Worm (Caenorhabditis elegans) whole organism, young adult: Measurements from ENCODE around the gene F10G7.10.

Experiments used
- B0261.1 ChIP-seq: sonication (generic microtip); optimal IDR thresholded peaks from 2 replicates; lab custom pipeline; 2016; ENCODE audit warnings: mild to moderate bottlenecking, missing genetic modification characterization, moderate library complexity, missing compliant biosample characterization
- C17E4.6 ChIP-seq: fragments of 200-800 bp; sonication (Bioruptor generic); IDR thresholded peaks from 2 replicates; pipeline ENCODE4 v1.3.6; 2022; ENCODE audit warnings: missing genetic modification reagents, missing genetic modification characterization, missing compliant biosample characterization
- D2030.7 ChIP-seq: fragments of 200-800 bp; sonication (Bioruptor generic); IDR thresholded peaks from 2 replicates; pipeline ENCODE4 v1.3.6; 2022; ENCODE audit warnings: missing genetic modification reagents, missing genetic modification characterization, missing compliant biosample characterization
- F22D6.2 ChIP-seq: sonication (generic microtip); optimal IDR thresholded peaks from 2 replicates; lab custom pipeline; 2016; ENCODE audit warnings: mild to moderate bottlenecking, missing genetic modification characterization, missing compliant biosample characterization
- F37B4.10 ChIP-seq: fragments of 200-800 bp; sonication (Bioruptor generic); IDR thresholded peaks from 2 replicates; pipeline ENCODE4 v1.3.6; 2022; ENCODE audit warnings: missing genetic modification characterization, missing compliant biosample characterization
- F39B2.1 ChIP-seq: fragments of 200-800 bp; sonication (Bioruptor generic); IDR thresholded peaks from 2 replicates; pipeline ENCODE4 v1.3.6; 2022; ENCODE audit warnings: missing genetic modification reagents, missing genetic modification characterization, missing compliant biosample characterization
- F49E8.2 ChIP-seq: sonication (generic microtip); optimal IDR thresholded peaks from 3 replicates; lab custom pipeline; 2017; ENCODE audit warnings: missing genetic modification characterization, mild to moderate bottlenecking, missing compliant biosample characterization, antibody characterized with exemption, moderate library complexity; ENCODE audit not compliant: insufficient read depth
- F57A8.1 ChIP-seq: fragments of 200-800 bp; sonication (Bioruptor generic); optimal IDR thresholded peaks from 2 replicates; lab custom pipeline; 2018; ENCODE audit warnings: mild to moderate bottlenecking, missing genetic modification characterization, moderate library complexity, missing compliant biosample characterization
- F57C9.4 ChIP-seq: sonication (generic microtip); optimal IDR thresholded peaks from 2 replicates; lab custom pipeline; 2017; ENCODE audit warnings: mild to moderate bottlenecking, missing genetic modification characterization, missing compliant biosample characterization
- K11D2.4 ChIP-seq: fragments of 200-800 bp; sonication (Bioruptor generic); IDR thresholded peaks from 2 replicates; pipeline ENCODE4 v1.3.6; 2022; ENCODE audit warnings: missing genetic modification reagents, missing genetic modification characterization, missing compliant biosample characterization
- T26A5.8 ChIP-seq: sonication (generic microtip); optimal IDR thresholded peaks from 2 replicates; lab custom pipeline; 2016; ENCODE audit warnings: missing genetic modification characterization, missing compliant biosample characterization
- Y56A3A.18 ChIP-seq: fragments of 200-800 bp; sonication (Bioruptor generic); IDR thresholded peaks from 2 replicates; pipeline ENCODE4 v1.3.6; 2022; ENCODE audit warnings: missing genetic modification reagents, missing genetic modification characterization, missing compliant biosample characterization
- Y67H2A.10 ChIP-seq: fragments of 200-800 bp; sonication (Bioruptor generic); conservative IDR thresholded peaks from 2 replicates; pipeline ENCODE4 v1.3.6; 2022; ENCODE audit warnings: missing genetic modification reagents, missing genetic modification characterization, missing compliant biosample characterization
- Y95B8A.8 ChIP-seq: fragments of 200-800 bp; sonication (Bioruptor generic); IDR thresholded peaks from 2 replicates; pipeline ENCODE4 v1.3.6; 2022; ENCODE audit warnings: missing genetic modification reagents, missing genetic modification characterization, missing compliant biosample characterization
- ama-1 ChIP-seq, 3 experiments: fragments of 150-350 bp in 1 of 3; sonication (generic microtip) in 2 of 3; optimal IDR thresholded peaks; 2 replicates each; lab custom pipeline; 2014 to 2018; ENCODE audit warnings: missing biosample characterization in 2 of 3, missing genetic modification characterization in 2 of 3, missing genetic modification reagents in 2 of 3
- attf-3 ChIP-seq: fragments of 200-800 bp; sonication (Bioruptor generic); conservative IDR thresholded peaks from 2 replicates; pipeline ENCODE4 v1.3.6; 2022; ENCODE audit warnings: missing genetic modification reagents, missing genetic modification characterization, missing compliant biosample characterization
- attf-6 ChIP-seq: fragments of 200-800 bp; sonication (Bioruptor generic); IDR thresholded peaks from 2 replicates; pipeline ENCODE4 v1.3.6; 2022; ENCODE audit warnings: missing genetic modification reagents, missing genetic modification characterization, missing compliant biosample characterization
- bed-2 ChIP-seq: fragments of 200-800 bp; sonication (Bioruptor generic); IDR thresholded peaks from 2 replicates; pipeline ENCODE4 v1.3.6; 2022; ENCODE audit warnings: missing genetic modification reagents, missing genetic modification characterization, missing compliant biosample characterization
- ceh-27 ChIP-seq: fragments of 200-800 bp; sonication (Bioruptor generic); optimal IDR thresholded peaks from 2 replicates; lab custom pipeline; 2018; ENCODE audit warnings: mild to moderate bottlenecking, missing genetic modification characterization, moderate library complexity, missing compliant biosample characterization
- ceh-40 ChIP-seq: fragments of 200-800 bp; sonication (Bioruptor generic); IDR thresholded peaks from 2 replicates; pipeline ENCODE4 v1.3.6; 2022; ENCODE audit warnings: missing genetic modification characterization, missing compliant biosample characterization
- ceh-58 ChIP-seq: fragments of 200-800 bp; sonication (Bioruptor generic); IDR thresholded peaks from 2 replicates; pipeline ENCODE4 v1.3.6; 2022; ENCODE audit warnings: missing genetic modification characterization, missing compliant biosample characterization
- ceh-79 ChIP-seq: sonication (generic microtip); optimal IDR thresholded peaks from 2 replicates; lab custom pipeline; 2017; ENCODE audit warnings: mild to moderate bottlenecking, missing genetic modification characterization, missing compliant biosample characterization
- die-1 ChIP-seq: sonication (generic microtip); optimal IDR thresholded peaks from 2 replicates; lab custom pipeline; 2016; ENCODE audit warnings: missing genotype, mild to moderate bottlenecking, missing genetic modification characterization, missing compliant biosample characterization
- efl-1 ChIP-seq: fragments of 150-350 bp; optimal IDR thresholded peaks from 2 replicates; lab custom pipeline; 2014; ENCODE audit warnings: missing biosample characterization, missing genetic modification reagents, missing genetic modification characterization
- ets-4 ChIP-seq: fragments of 200-800 bp; sonication (Bioruptor generic); optimal IDR thresholded peaks from 2 replicates; lab custom pipeline; 2018; ENCODE audit warnings: mild to moderate bottlenecking, missing genetic modification characterization, missing compliant biosample characterization
- gei-17 ChIP-seq: fragments of 200-800 bp; sonication (Bioruptor generic); optimal IDR thresholded peaks from 2 replicates; lab custom pipeline; 2018; ENCODE audit warnings: mild to moderate bottlenecking, missing genetic modification characterization, missing compliant biosample characterization
- hlh-12 ChIP-seq: sonication (generic microtip); optimal IDR thresholded peaks from 2 replicates; lab custom pipeline; 2016; ENCODE audit warnings: missing genetic modification characterization, missing compliant biosample characterization
- hmg-1.2 ChIP-seq: fragments of 200-800 bp; sonication (Bioruptor generic); IDR thresholded peaks from 2 replicates; pipeline ENCODE4 v1.3.6; 2022; ENCODE audit warnings: missing genetic modification reagents, missing genetic modification characterization, missing compliant biosample characterization
- hmg-20 ChIP-seq: fragments of 200-800 bp; sonication (Bioruptor generic); IDR thresholded peaks from 2 replicates; pipeline ENCODE4 v1.3.6; 2022; ENCODE audit warnings: missing genetic modification reagents, missing genetic modification characterization, missing compliant biosample characterization
- hsf-1 ChIP-seq: fragments of 200-800 bp; sonication (Bioruptor generic); IDR thresholded peaks from 2 replicates; pipeline ENCODE4 v1.3.6; 2022; ENCODE audit warnings: missing genetic modification reagents, missing genetic modification characterization, missing compliant biosample characterization
- lag-1 ChIP-seq: fragments of 200-800 bp; sonication (Bioruptor generic); IDR thresholded peaks from 2 replicates; pipeline ENCODE4 v1.3.6; 2022; ENCODE audit warnings: missing genetic modification reagents, missing genetic modification characterization, missing compliant biosample characterization
- lin-26 ChIP-seq: fragments of 200-800 bp; sonication (Bioruptor generic); IDR thresholded peaks from 2 replicates; pipeline ENCODE4 v1.3.6; 2022; ENCODE audit warnings: missing genetic modification reagents, missing genetic modification characterization, missing compliant biosample characterization
- lsl-1 ChIP-seq: fragments of 200-800 bp; sonication (Bioruptor generic); optimal IDR thresholded peaks from 2 replicates; lab custom pipeline; 2018; ENCODE audit warnings: mild to moderate bottlenecking, missing genetic modification characterization, moderate library complexity, missing compliant biosample characterization
- madf-3 ChIP-seq: fragments of 200-800 bp; sonication (Bioruptor generic); IDR thresholded peaks from 2 replicates; pipeline ENCODE4 v1.3.6; 2022; ENCODE audit warnings: missing genetic modification reagents, missing genetic modification characterization, missing compliant biosample characterization
- madf-6 ChIP-seq: fragments of 200-800 bp; sonication (Bioruptor generic); IDR thresholded peaks from 2 replicates; pipeline ENCODE4 v1.3.6; 2022; ENCODE audit warnings: missing genetic modification reagents, missing genetic modification characterization, missing compliant biosample characterization
- mcd-1 ChIP-seq: fragments of 200-800 bp; sonication (Bioruptor generic); IDR thresholded peaks from 2 replicates; pipeline ENCODE4 v1.3.6; 2022; ENCODE audit warnings: missing genetic modification reagents, missing genetic modification characterization, missing compliant biosample characterization
- nfya-1 ChIP-seq: sonication (generic microtip); optimal IDR thresholded peaks from 2 replicates; lab custom pipeline; 2017; ENCODE audit warnings: antibody characterized with exemption, missing compliant biosample characterization, missing genetic modification characterization, borderline replicate concordance; ENCODE audit not compliant: insufficient read depth
- nhr-120 ChIP-seq: fragments of 200-800 bp; sonication (Bioruptor generic); IDR thresholded peaks from 2 replicates; pipeline ENCODE4 v1.3.6; 2022; ENCODE audit warnings: missing genetic modification characterization, missing compliant biosample characterization
- nhr-27 ChIP-seq: fragments of 200-800 bp; sonication (Bioruptor generic); optimal IDR thresholded peaks from 2 replicates; lab custom pipeline; 2018; ENCODE audit warnings: mild to moderate bottlenecking, missing genetic modification characterization, moderate library complexity, missing compliant biosample characterization
- pbrm-1 ChIP-seq: fragments of 200-800 bp; sonication (Bioruptor generic); IDR thresholded peaks from 2 replicates; pipeline ENCODE4 v1.3.6; 2022; ENCODE audit warnings: missing genetic modification reagents, missing genetic modification characterization, missing compliant biosample characterization
- rcor-1 ChIP-seq: fragments of 200-800 bp; sonication (Bioruptor generic); IDR thresholded peaks from 2 replicates; pipeline ENCODE4 v1.3.6; 2022; ENCODE audit warnings: missing genetic modification reagents, missing genetic modification characterization, missing compliant biosample characterization
- snpc-1.1 ChIP-seq: sonication (generic microtip); optimal IDR thresholded peaks from 2 replicates; lab custom pipeline; 2017; ENCODE audit warnings: missing genetic modification characterization, mild to moderate bottlenecking, missing compliant biosample characterization, antibody characterized with exemption, moderate library complexity, missing genotype, missing genetic modification reagents; ENCODE audit not compliant: insufficient read depth
- somi-1 ChIP-seq: fragments of 200-800 bp; sonication (Bioruptor generic); optimal IDR thresholded peaks from 2 replicates; lab custom pipeline; 2018; ENCODE audit warnings: mild to moderate bottlenecking, missing genetic modification characterization, missing compliant biosample characterization
- tbx-9 ChIP-seq: sonication (generic microtip); optimal IDR thresholded peaks from 2 replicates; lab custom pipeline; 2016; ENCODE audit warnings: borderline replicate concordance, missing genetic modification characterization, inconsistent platforms, missing compliant biosample characterization
- unc-130 ChIP-seq: sonication (generic microtip); optimal IDR thresholded peaks from 2 replicates; lab custom pipeline; 2016; ENCODE audit warnings: missing genetic modification reagents, missing genetic modification characterization, missing compliant biosample characterization
- ztf-22 ChIP-seq: fragments of 200-800 bp; sonication (Bioruptor generic); optimal IDR thresholded peaks from 2 replicates; lab custom pipeline; 2018; ENCODE audit warnings: mild to moderate bottlenecking, missing genetic modification characterization, moderate library complexity, missing compliant biosample characterization
- ztf-26 ChIP-seq: sonication (generic microtip); optimal IDR thresholded peaks from 2 replicates; lab custom pipeline; 2017; ENCODE audit warnings: missing genetic modification characterization, missing compliant biosample characterization
- ztf-6 ChIP-seq: fragments of 200-800 bp; sonication (Bioruptor generic); IDR thresholded peaks from 2 replicates; pipeline ENCODE4 v1.3.6; 2022; ENCODE audit warnings: missing genetic modification reagents, missing genetic modification characterization, missing compliant biosample characterization

F10G7.10 gene

DNA sequence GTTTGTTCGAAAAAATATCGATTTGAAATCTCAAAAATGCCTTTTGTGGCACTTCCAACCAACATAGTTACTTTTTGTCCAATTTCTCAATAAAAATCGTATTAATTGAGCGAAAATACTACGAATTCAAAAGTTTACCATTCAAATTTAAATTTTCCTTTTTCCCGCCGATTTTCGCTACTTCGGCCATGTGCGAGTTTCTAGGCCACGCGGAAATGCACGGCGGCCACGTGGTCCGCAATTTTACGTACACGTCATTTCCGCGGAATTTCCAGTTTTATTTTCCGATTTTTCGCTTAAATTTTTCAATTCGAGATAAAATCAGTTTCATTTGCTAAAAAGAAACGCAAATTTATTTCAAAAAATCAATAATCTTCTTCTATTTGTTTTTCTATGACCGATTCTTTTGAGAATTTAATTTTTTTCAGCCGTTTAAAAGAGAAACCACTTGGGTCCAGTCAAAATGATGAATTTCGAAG is 14.0 kb upstream of the F10G7.10 start, which contains the start of gene eas-1 (continued):
- TF ChIP-seq B0261.1 (no peak), snpc-1.1 (tag; lab: Kevin White, UChicago) (no peak), C17E4.6 (GFP tag; lab: Robert Waterston, UW) (no peak), F39B2.1 (no peak), madf-3 (GFP tag; lab: Robert Waterston, UW) (no peak), K11D2.4 (GFP tag; lab: Robert Waterston, UW) (peak; percentile 64; the same call in 1 of the 2 replicates), ceh-58 (GFP tag; lab: Robert Waterston, UW) (no peak), madf-6 (GFP tag; lab: Robert Waterston, UW) (peak; percentile 69), hmg-1.2 (GFP tag; lab: Robert Waterston, UW) (0 out of 2 replicates have a peak, but pooled peaks have one; percentile 23), ceh-40 (GFP tag; lab: Robert Waterston, UW) (no peak), Y95B8A.8 (GFP tag; lab: Robert Waterston, UW) (no peak), gei-17 (GFP tag; lab: Kevin White, UChicago) (no peak), ets-4 (GFP tag; lab: Kevin White, UChicago) (no peak), nfya-1 (tag; lab: Kevin White, UChicago) (no peak), ceh-79 (tag; lab: Kevin White, UChicago) (no peak), F57A8.1 (GFP tag; lab: Kevin White, UChicago) (no peak), nhr-120 (GFP tag; lab: Robert Waterston, UW) (no peak), nhr-27 (tag; lab: Kevin White, UChicago) (no peak), Y67H2A.10 (peak; percentile 45; the same call in 1 of the 2 replicates), lsl-1 (GFP tag; lab: Kevin White, UChicago) (peak; percentile 63), ztf-22 (no peak), ztf-6 (GFP tag; lab: Robert Waterston, UW) (no peak), Y56A3A.18 (GFP tag; lab: Robert Waterston, UW) (no peak), unc-130 (GFP tag; lab: Kevin White, UChicago) (peak; percentile 70), die-1 (tag; lab: Kevin White, UChicago) (no peak), ceh-27 (GFP tag; lab: Kevin White, UChicago) (peak; percentile 91), ztf-26 (tag; lab: Kevin White, UChicago) (no peak), attf-3 (peak; percentile 51; the same call in 1 of the 2 replicates), pbrm-1 (GFP tag; lab: Robert Waterston, UW) (peak; percentile 53; the same call in 1 of the 2 replicates), F22D6.2 (peak; percentile 8), attf-6 (GFP tag; lab: Robert Waterston, UW) (no peak), lin-26 (GFP tag; lab: Robert Waterston, UW) (no peak), hsf-1 (no peak), F37B4.10 (GFP tag; lab: Robert Waterston, UW) (no peak), hmg-20 (GFP tag; lab: Robert Waterston, UW) (peak; percentile 78), D2030.7 (peak; percentile 70), bed-2 (GFP tag; lab: Robert Waterston, UW) (peak; percentile 69; the same call in 1 of the 2 replicates), F57C9.4 (tag; lab: Kevin White, UChicago) (no peak), hlh-12 (tag; lab: Kevin White, UChicago) (no peak), tbx-9 (tag; lab: Kevin White, UChicago) (no peak), rcor-1 (no peak; the same call in none of the 2 replicates), lag-1 (GFP tag; lab: Robert Waterston, UW) (no peak), mcd-1 (GFP tag; lab: Robert Waterston, UW) (no peak; the same call in none of the 2 replicates), somi-1 (GFP tag; lab: Kevin White, UChicago) (peak; percentile 12), T26A5.8 (no peak), F49E8.2 (tag; lab: Kevin White, UChicago) (no peak), ama-1 (optimal IDR thresholded peaks at IDR 0.05; lab: Kevin White, UChicago) (no peak), ama-1 (GFP tag; optimal IDR thresholded peaks at IDR 0.05; lab: Kevin White, UChicago) (no peak), efl-1 (GFP tag; lab: Kevin White, UChicago) (peak; percentile 82)
